Worm (Caenorhabditis elegans) whole organism, L2 larva: Measurements from ENCODE around the gene dsl-5.
A peak's percentile ranks its signal among the peaks of the same experiment; 100 is the strongest.

Experiments used
- C34F6.9 ChIP-seq: fragments of 150-350 bp; optimal IDR thresholded peaks from 2 replicates; lab custom pipeline; 2014; ENCODE audit warnings: missing biosample characterization, missing genetic modification characterization
- F13H6.1 ChIP-seq: sonication (generic microtip); optimal IDR thresholded peaks from 2 replicates; lab custom pipeline; 2016; ENCODE audit warnings: missing genetic modification characterization, missing compliant biosample characterization
- R02D3.7 ChIP-seq: fragments of 150-350 bp; optimal IDR thresholded peaks from 2 replicates; lab custom pipeline; 2014; ENCODE audit warnings: missing biosample characterization, missing genetic modification characterization
- ZK546.5 ChIP-seq: sonication (generic microtip); optimal IDR thresholded peaks from 2 replicates; lab custom pipeline; 2017; ENCODE audit warnings: missing biosample characterization, missing genetic modification characterization
- alr-1 ChIP-seq: fragments of 150-350 bp; optimal IDR thresholded peaks from 2 replicates; lab custom pipeline; 2014; ENCODE audit warnings: missing biosample characterization, missing genetic modification characterization
- aly-2 ChIP-seq: fragments of 150-350 bp; optimal IDR thresholded peaks from 2 replicates; lab custom pipeline; 2014; ENCODE audit warnings: missing biosample characterization, missing genetic modification characterization
- ama-1 ChIP-seq: fragments of 150-350 bp; optimal IDR thresholded peaks from 2 replicates; lab custom pipeline; 2018; ENCODE audit warnings: inconsistent platforms
- blmp-1 ChIP-seq: sonication (generic microtip); optimal IDR thresholded peaks from 2 replicates; lab custom pipeline; 2017; ENCODE audit warnings: missing genetic modification characterization, mild to moderate bottlenecking, missing compliant biosample characterization, antibody characterized with exemption, moderate library complexity; ENCODE audit not compliant: insufficient read depth
- ceh-82 ChIP-seq: fragments of 150-350 bp; optimal IDR thresholded peaks from 2 replicates; lab custom pipeline; 2014; ENCODE audit warnings: missing biosample characterization, missing genetic modification characterization
- crh-2 ChIP-seq: sonication (generic microtip); optimal IDR thresholded peaks from 2 replicates; lab custom pipeline; 2017; ENCODE audit warnings: missing biosample characterization, missing genetic modification characterization
- egl-27 ChIP-seq: sonication (generic microtip); optimal IDR thresholded peaks from 3 replicates; lab custom pipeline; 2017; ENCODE audit warnings: missing biosample characterization, missing genetic modification reagents, missing genetic modification characterization
- elt-1 ChIP-seq: fragments of 150-350 bp; optimal IDR thresholded peaks from 2 replicates; lab custom pipeline; 2014; ENCODE audit warnings: missing biosample characterization, missing genetic modification characterization
- elt-3 ChIP-seq: sonication (generic microtip); optimal IDR thresholded peaks from 2 replicates; lab custom pipeline; 2017; ENCODE audit warnings: missing biosample characterization, missing genetic modification characterization
- fos-1 ChIP-seq: fragments of 150-350 bp; optimal IDR thresholded peaks from 2 replicates; lab custom pipeline; 2014; ENCODE audit warnings: missing biosample characterization, missing genetic modification characterization
- gmeb-1 ChIP-seq: fragments of 150-350 bp; optimal IDR thresholded peaks from 2 replicates; lab custom pipeline; 2014; ENCODE audit warnings: missing biosample characterization, missing genetic modification characterization
- lin-11 ChIP-seq: fragments of 150-350 bp; sonication (generic microtip); optimal IDR thresholded peaks from 2 replicates; lab custom pipeline; 2014; ENCODE audit warnings: missing biosample characterization, missing genetic modification characterization, inconsistent platforms, mixed read lengths
- lin-13 ChIP-seq: fragments of 150-350 bp; optimal IDR thresholded peaks from 2 replicates; lab custom pipeline; 2014; ENCODE audit warnings: missing biosample characterization, missing genetic modification reagents, missing genetic modification characterization
- lsy-2 ChIP-seq, 2 experiments: fragments of 150-350 bp in 1 of 2; sonication (generic microtip) in 1 of 2; optimal IDR thresholded peaks; 2 replicates each; lab custom pipeline; 2014 to 2017; ENCODE audit warnings: missing biosample characterization in 2 of 2, missing genetic modification characterization in 2 of 2
- mab-5 ChIP-seq: fragments of 150-350 bp; optimal IDR thresholded peaks from 2 replicates; lab custom pipeline; 2014; ENCODE audit warnings: missing biosample characterization, missing genetic modification characterization
- mbf-1 ChIP-seq: sonication (generic microtip); optimal IDR thresholded peaks from 2 replicates; lab custom pipeline; 2017; ENCODE audit warnings: missing biosample characterization, missing genetic modification characterization
- mdl-1 ChIP-seq, 2 experiments: fragments of 150-350 bp in 1 of 2; sonication (generic microtip) in 1 of 2; optimal IDR thresholded peaks; 2 replicates each; lab custom pipeline; 2017; ENCODE audit warnings: missing biosample characterization in 2 of 2, missing genetic modification characterization in 2 of 2
- nhr-10 ChIP-seq: sonication (generic microtip); optimal IDR thresholded peaks from 2 replicates; lab custom pipeline; 2017; ENCODE audit warnings: missing biosample characterization, missing genetic modification characterization
- nhr-11 ChIP-seq: fragments of 150-350 bp; optimal IDR thresholded peaks from 2 replicates; lab custom pipeline; 2014; ENCODE audit warnings: missing biosample characterization, missing genetic modification characterization
- nhr-12 ChIP-seq: fragments of 150-350 bp; optimal IDR thresholded peaks from 2 replicates; lab custom pipeline; 2014; ENCODE audit warnings: missing biosample characterization, missing genetic modification characterization
- nhr-129 ChIP-seq: fragments of 150-350 bp; optimal IDR thresholded peaks from 2 replicates; lab custom pipeline; 2014; ENCODE audit warnings: missing biosample characterization, missing genetic modification characterization
- nhr-21 ChIP-seq: fragments of 150-350 bp; optimal IDR thresholded peaks from 2 replicates; lab custom pipeline; 2014; ENCODE audit warnings: missing biosample characterization, missing genetic modification characterization
- nhr-23 ChIP-seq: fragments of 150-350 bp; optimal IDR thresholded peaks from 2 replicates; lab custom pipeline; 2014; ENCODE audit warnings: missing biosample characterization, missing genetic modification reagents, missing genetic modification characterization
- nhr-237 ChIP-seq: fragments of 150-350 bp; optimal IDR thresholded peaks from 2 replicates; lab custom pipeline; 2014; ENCODE audit warnings: missing biosample characterization, missing genetic modification characterization
- nhr-25 ChIP-seq: fragments of 150-350 bp; sonication (generic microtip); optimal IDR thresholded peaks from 3 replicates; lab custom pipeline; 2014; ENCODE audit warnings: missing biosample characterization, missing genetic modification characterization
- nhr-6 ChIP-seq: fragments of 150-350 bp; optimal IDR thresholded peaks from 2 replicates; lab custom pipeline; 2014; ENCODE audit warnings: missing biosample characterization, missing genetic modification characterization
- nhr-77 ChIP-seq: fragments of 150-350 bp; optimal IDR thresholded peaks from 2 replicates; lab custom pipeline; 2014; ENCODE audit warnings: missing biosample characterization, missing genetic modification characterization
- peb-1 ChIP-seq: fragments of 150-350 bp; optimal IDR thresholded peaks from 2 replicates; lab custom pipeline; 2014; ENCODE audit warnings: missing biosample characterization, missing genetic modification characterization
- skn-1 ChIP-seq: sonication (generic microtip); optimal IDR thresholded peaks from 2 replicates; lab custom pipeline; 2017; ENCODE audit warnings: missing biosample characterization, missing genetic modification characterization
- sma-3 ChIP-seq: sonication (generic microtip); optimal IDR thresholded peaks from 2 replicates; lab custom pipeline; 2016; ENCODE audit warnings: missing genetic modification reagents, missing genetic modification characterization, missing compliant biosample characterization
- sma-9 ChIP-seq, 2 experiments: fragments of 150-350 bp in 1 of 2; sonication (generic microtip) in 1 of 2; optimal IDR thresholded peaks; 2 replicates each; lab custom pipeline; 2014 to 2016; ENCODE audit warnings: missing genetic modification characterization in 2 of 2, mild to moderate bottlenecking in 1 of 2, missing biosample characterization in 1 of 2, missing compliant biosample characterization in 1 of 2, missing genetic modification reagents in 1 of 2, moderate library complexity in 1 of 2
- unc-39 ChIP-seq: fragments of 150-350 bp; optimal IDR thresholded peaks from 2 replicates; lab custom pipeline; 2014; ENCODE audit warnings: missing biosample characterization, missing genetic modification characterization
- unc-55 ChIP-seq: fragments of 150-350 bp; sonication (generic microtip); optimal IDR thresholded peaks from 3 replicates; lab custom pipeline; 2014; ENCODE audit warnings: missing biosample characterization, missing genetic modification reagents, missing genetic modification characterization
- unc-62 ChIP-seq: fragments of 150-350 bp; optimal IDR thresholded peaks from 2 replicates; lab custom pipeline; 2014; ENCODE audit warnings: missing biosample characterization, missing genetic modification reagents, missing genetic modification characterization
- zag-1 ChIP-seq: fragments of 150-350 bp; optimal IDR thresholded peaks from 2 replicates; lab custom pipeline; 2014; ENCODE audit warnings: missing biosample characterization, missing genetic modification characterization
- ztf-1 ChIP-seq: fragments of 200-800 bp; sonication (Bioruptor generic); conservative IDR thresholded peaks from 2 replicates; pipeline ENCODE4 v1.3.6; 2022; ENCODE audit warnings: missing genetic modification characterization, missing compliant biosample characterization

The dsl-5 gene

ce11 chrIV:11636409-11636723 lies 15.6 kb upstream of the dsl-5 start, which contains the start of gene F58B3.6:
Gene F58B3.6, plus strand, starts transcription at chrIV:11636648.
- no peak for TF ChIP-seq elt-1
- TF ChIP-seq nhr-129: peak; percentile 40
- peak; percentile 10 for TF ChIP-seq C34F6.9 (tag; lab: Kevin White, UChicago)
- TF ChIP-seq sma-9 (GFP tag; optimal IDR thresholded peaks at IDR 0.05; lab: Kevin White, UChicago): peak; percentile 27
- no peak for TF ChIP-seq sma-9 (tag; optimal IDR thresholded peaks at IDR 0.05; lab: Kevin White, UChicago)
- TF ChIP-seq gmeb-1 (tag; lab: Kevin White, UChicago): peak; percentile 27
- TF ChIP-seq elt-3 (tag; lab: Kevin White, UChicago): no peak
- TF ChIP-seq lsy-2 (tag; optimal IDR thresholded peaks at IDR 0.05; lab: Kevin White, UChicago): peak in 1 of 2 experiments; percentile 43
- TF ChIP-seq crh-2 (tag; lab: Kevin White, UChicago): peak; percentile 19
- peak; percentile 3 for TF ChIP-seq nhr-25 (tag; lab: Kevin White, UChicago)

- TF ChIP-seq nhr-12 (tag; lab: Kevin White, UChicago): no peak
- TF ChIP-seq nhr-11 (tag; lab: Kevin White, UChicago): no peak
- TF ChIP-seq aly-2 (tag; lab: Kevin White, UChicago): no peak
- TF ChIP-seq egl-27 (tag; lab: Kevin White, UChicago): no peak
- no peak for TF ChIP-seq unc-62
- TF ChIP-seq sma-9 (GFP tag; optimal IDR thresholded peaks at IDR 0.05; lab: Kevin White, UChicago): peak; percentile 61
- no peak for TF ChIP-seq sma-9 (tag; optimal IDR thresholded peaks at IDR 0.05; lab: Kevin White, UChicago)
- no peak for TF ChIP-seq elt-3 (tag; lab: Kevin White, UChicago)
- TF ChIP-seq ZK546.5 (tag; lab: Kevin White, UChicago): no peak
- TF ChIP-seq mdl-1 (tag; optimal IDR thresholded peaks at IDR 0.05; lab: Kevin White, UChicago): no peak
- TF ChIP-seq skn-1 (tag; lab: Kevin White, UChicago): peak; percentile 50
- TF ChIP-seq mbf-1 (tag; lab: Kevin White, UChicago): no peak
- TF ChIP-seq lin-13 (GFP tag; lab: Kevin White, UChicago): peak; percentile 53
- TF ChIP-seq lin-11 (tag; lab: Kevin White, UChicago): no peak
- TF ChIP-seq elt-1: no peak
- TF ChIP-seq lsy-2 (tag; optimal IDR thresholded peaks at IDR 0.05; lab: Kevin White, UChicago): peak; percentile 51 to 86
- TF ChIP-seq C34F6.9 (tag; lab: Kevin White, UChicago): peak; percentile 93
- TF ChIP-seq nhr-129: peak; percentile 80
- TF ChIP-seq gmeb-1 (tag; lab: Kevin White, UChicago): peak; percentile 48
- no peak for TF ChIP-seq ztf-1
- no peak for TF ChIP-seq nhr-237 (tag; lab: Kevin White, UChicago)
- TF ChIP-seq sma-3: peak; percentile 84
- peak; percentile 10 for TF ChIP-seq zag-1 (tag; lab: Kevin White, UChicago)
- peak; percentile 80 for TF ChIP-seq unc-55 (GFP tag; lab: Kevin White, UChicago)
- no peak for TF ChIP-seq unc-39 (tag; lab: Kevin White, UChicago)
- TF ChIP-seq F13H6.1 (tag; lab: Kevin White, UChicago): peak; percentile 56
- no peak for TF ChIP-seq nhr-21 (tag; lab: Kevin White, UChicago)
- TF ChIP-seq crh-2 (tag; lab: Kevin White, UChicago): peak; percentile 71
- TF ChIP-seq fos-1 (tag; lab: Kevin White, UChicago): peak; percentile 17
- no peak for TF ChIP-seq nhr-10 (tag; lab: Kevin White, UChicago)
- no peak for TF ChIP-seq nhr-23 (tag; lab: Kevin White, UChicago)
- no peak for TF ChIP-seq ama-1 (lab: Kevin White, UChicago)
- no peak for TF ChIP-seq mab-5 (tag; lab: Kevin White, UChicago)
- TF ChIP-seq nhr-77: no peak
- TF ChIP-seq ceh-82 (tag; lab: Kevin White, UChicago): no peak
- TF ChIP-seq nhr-25 (tag; lab: Kevin White, UChicago): peak; percentile 49
- TF ChIP-seq peb-1 (tag; lab: Kevin White, UChicago): no peak
Measured at ce11 chrIV:11635437-11636408, 14.9 kb upstream of the dsl-5 start, which contains the start of gene mars-1. Gene mars-1, minus strand, starts transcription at chrIV:11635487.

ce11 chrIV:11631750-11632149 lies 10.9 kb upstream of the dsl-5 start, which contains the start of gene F58B3.4:
Gene F58B3.4, minus strand, starts transcription at chrIV:11631850.
- no peak for TF ChIP-seq lsy-2 (tag; optimal IDR thresholded peaks at IDR 0.05; lab: Kevin White, UChicago)
- TF ChIP-seq nhr-6 (tag; lab: Kevin White, UChicago): no peak
- TF ChIP-seq zag-1 (tag; lab: Kevin White, UChicago): no peak
- TF ChIP-seq R02D3.7 (tag; lab: Kevin White, UChicago): no peak
- no peak for TF ChIP-seq skn-1 (tag; lab: Kevin White, UChicago)
- no peak for TF ChIP-seq alr-1 (tag; lab: Kevin White, UChicago)
- TF ChIP-seq blmp-1 (tag; lab: Kevin White, UChicago): no peak
- TF ChIP-seq peb-1 (tag; lab: Kevin White, UChicago): no peak
- no peak for TF ChIP-seq egl-27 (tag; lab: Kevin White, UChicago)
- no peak for TF ChIP-seq unc-39 (tag; lab: Kevin White, UChicago)
